Fruit fly (Drosophila melanogaster): Measurements from ENCODE around the gene Spn.

The Spn gene

dm6 chr3L:2467424-2467838 is 86.7 kb downstream of the Spn start (continued):
- peak; percentile 21 for TF ChIP-seq CG16815 (GFP tag; optimal IDR thresholded peaks at IDR 0.05)
- peak; percentile 89 for TF ChIP-seq CG11504 (tag; optimal IDR thresholded peaks at IDR 0.05)
- TF ChIP-seq bbx (GFP tag; IDR thresholded peaks at IDR 0.05; ENCODE audit: partially characterized antibody), result no peak
- TF ChIP-seq bigmax (GFP tag; optimal IDR thresholded peaks at IDR 0.05), result no peak
- peak; percentile 17 for TF ChIP-seq crc (GFP tag; optimal IDR thresholded peaks at IDR 0.05)
- TF ChIP-seq CG2712 (tag; optimal IDR thresholded peaks at IDR 0.05), result peak; percentile 89
- peak; percentile 59 for TF ChIP-seq CG12744 (GFP tag; optimal IDR thresholded peaks at IDR 0.05)
- TF ChIP-seq Sin3A (optimal IDR thresholded peaks at IDR 0.05), result no peak
- peak; percentile 37 for TF ChIP-seq CG8089 (GFP tag; optimal IDR thresholded peaks at IDR 0.05)
- peak; percentile 63; the same call in 1 of the 2 replicates for TF ChIP-seq sim (GFP tag; IDR thresholded peaks at IDR 0.05)
- TF ChIP-seq ac (GFP tag; optimal IDR thresholded peaks at IDR 0.05), result peak; percentile 44
- peak; percentile 35 for TF ChIP-seq Deaf1 (tag; optimal IDR thresholded peaks at IDR 0.05)
- TF ChIP-seq toy (GFP tag; IDR thresholded peaks at IDR 0.05), result peak; percentile 54
- TF ChIP-seq ara (GFP tag; IDR thresholded peaks at IDR 0.05), result peak; percentile 54; the same call in 1 of the 2 replicates
- TF ChIP-seq ATbp (GFP tag; optimal IDR thresholded peaks at IDR 0.05), result peak; percentile 64
- TF ChIP-seq Ssrp (tag; optimal IDR thresholded peaks at IDR 0.05), result peak; percentile 71
- peak; percentile 65; the same call in 1 of the 3 replicates for TF ChIP-seq CG11456 (GFP tag; IDR thresholded peaks at IDR 0.05)
- peak; percentile 78 for TF ChIP-seq CG12391 (tag; optimal IDR thresholded peaks at IDR 0.05)
- TF ChIP-seq Ravus (GFP tag; IDR thresholded peaks at IDR 0.05), result no peak
- TF ChIP-seq dmrt11E (tag; optimal IDR thresholded peaks at IDR 0.05), result peak; percentile 72
- peak; percentile 87 for TF ChIP-seq CG4360 (GFP tag; IDR thresholded peaks at IDR 0.05)
- TF ChIP-seq pfk (GFP tag; optimal IDR thresholded peaks at IDR 0.05), result no peak
- no peak for TF ChIP-seq jumu (GFP tag; optimal IDR thresholded peaks at IDR 0.05)
- peak; percentile 79 for TF ChIP-seq CG13424 (tag; optimal IDR thresholded peaks at IDR 0.05)
- peak; percentile 57 for TF ChIP-seq CG18764 (GFP tag; optimal IDR thresholded peaks at IDR 0.05)
- no peak for TF ChIP-seq Dfd (GFP tag; optimal IDR thresholded peaks at IDR 0.05)
- peak; percentile 19 for TF ChIP-seq sug (tag; optimal IDR thresholded peaks at IDR 0.05)
- TF ChIP-seq HLH54F (GFP tag; optimal IDR thresholded peaks at IDR 0.05), result peak; percentile 3
- peak; percentile 56; the same call in 1 of the 2 replicates for TF ChIP-seq NFAT (GFP tag; IDR thresholded peaks at IDR 0.05)
- TF ChIP-seq CG15011 (GFP tag; optimal IDR thresholded peaks at IDR 0.05), result no peak
- peak; percentile 10 for TF ChIP-seq vfl (GFP tag; optimal IDR thresholded peaks at IDR 0.05)
- TF ChIP-seq Dip3 (GFP tag; optimal IDR thresholded peaks at IDR 0.05), result peak; percentile 4
- peak; percentile 43; the same call in 1 of the 2 replicates for TF ChIP-seq Atf6 (GFP tag; IDR thresholded peaks at IDR 0.05)
- peak; percentile 72 for TF ChIP-seq tgo (GFP tag; IDR thresholded peaks at IDR 0.05)
- TF ChIP-seq oc (tag; optimal IDR thresholded peaks at IDR 0.05), result peak; percentile 51
- peak; percentile 60 for TF ChIP-seq CG7556 (GFP tag; optimal IDR thresholded peaks at IDR 0.05)
- peak; percentile 42 for TF ChIP-seq D19B (GFP tag; optimal IDR thresholded peaks at IDR 0.05)
- peak; percentile 57 for TF ChIP-seq Nf-YA (GFP tag; IDR thresholded peaks at IDR 0.05)
- TF ChIP-seq pb (GFP tag; optimal IDR thresholded peaks at IDR 0.05), result peak; percentile 43
- TF ChIP-seq CG2889 (GFP tag; IDR thresholded peaks at IDR 0.05), result no peak
- TF ChIP-seq CG9727 (GFP tag; optimal IDR thresholded peaks at IDR 0.05), result peak; percentile 81
- peak; percentile 51 for TF ChIP-seq CG12071 (GFP tag; optimal IDR thresholded peaks at IDR 0.05)
- TF ChIP-seq CG13624 (GFP tag; optimal IDR thresholded peaks at IDR 0.05), result peak; percentile 56
- TF ChIP-seq CG6854 (GFP tag; optimal IDR thresholded peaks at IDR 0.05), result peak; percentile 20
- no peak for TF ChIP-seq CG18011 (GFP tag; optimal IDR thresholded peaks at IDR 0.05)
- TF ChIP-seq gce (GFP tag; IDR thresholded peaks at IDR 0.05), result peak; percentile 28; the same call in 1 of the 3 replicates
- peak; percentile 61 for TF ChIP-seq CG18619 (GFP tag; optimal IDR thresholded peaks at IDR 0.05)
- TF ChIP-seq ind (GFP tag; optimal IDR thresholded peaks at IDR 0.05), result peak; percentile 69
- peak; percentile 18 for TF ChIP-seq exex (tag; optimal IDR thresholded peaks at IDR 0.05)
- 0 out of 3 replicates have a peak, but pooled peaks have one; percentile 12 for TF ChIP-seq ken (GFP tag; IDR thresholded peaks at IDR 0.05)
- peak; percentile 43 for TF ChIP-seq CG8290 (GFP tag; optimal IDR thresholded peaks at IDR 0.05)
- TF ChIP-seq CG8290 (tag; optimal IDR thresholded peaks at IDR 0.05), result no peak
